Fruit fly (Drosophila melanogaster): ENCODE measurements around the gene PolZ2.

DNA sequence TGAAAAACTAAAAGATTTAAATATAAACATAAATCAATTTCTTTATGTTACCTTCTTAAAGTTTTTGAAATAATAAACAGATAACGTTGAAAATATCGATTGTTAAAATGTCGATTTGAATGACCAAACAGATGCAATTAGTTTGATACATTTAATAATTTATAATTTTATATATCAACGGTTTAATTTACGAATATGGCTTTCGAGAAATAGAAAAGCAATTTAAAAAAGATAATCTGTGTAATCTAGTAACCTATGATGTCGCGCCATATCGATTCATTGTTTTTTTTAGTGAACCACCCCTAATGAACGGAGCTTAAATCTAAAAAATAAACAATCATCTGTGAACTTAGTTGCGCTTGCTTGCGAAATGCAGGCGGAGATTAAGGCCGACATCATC, at the start of gene PolZ2:
- TF ChIP-seq achi (GFP tag; optimal IDR thresholded peaks at IDR 0.05) (no peak), dac (GFP tag; optimal IDR thresholded peaks at IDR 0.05) (no peak), salr (GFP tag; optimal IDR thresholded peaks at IDR 0.05) (no peak), CG4318 (GFP tag; optimal IDR thresholded peaks at IDR 0.05) (no peak), CG8632 (GFP tag; optimal IDR thresholded peaks at IDR 0.05) (no peak), Sox15 (GFP tag; optimal IDR thresholded peaks at IDR 0.05) (no peak), CG3919 (GFP tag; optimal IDR thresholded peaks at IDR 0.05) (no peak), CG11762 (GFP tag; optimal IDR thresholded peaks at IDR 0.05; ENCODE audit: insufficient read depth) (no peak), fd59A (GFP tag; optimal IDR thresholded peaks at IDR 0.05) (no peak), dsx (GFP tag; optimal IDR thresholded peaks at IDR 0.05; ENCODE audit: poor library complexity, severe bottlenecking) (no peak), CG15336 (GFP tag; IDR thresholded peaks at IDR 0.05) (no peak), eg (GFP tag; IDR thresholded peaks at IDR 0.05) (no peak)

All from whole organism, prepupa.